Worm (Caenorhabditis elegans): ENCODE results near the gene M01D1.12.
"Not testable (repeated sequence)": the region's sequence is repeated elsewhere in the genome, so short reads cannot be mapped to it uniquely, and the experiment has no call there.

DNA sequence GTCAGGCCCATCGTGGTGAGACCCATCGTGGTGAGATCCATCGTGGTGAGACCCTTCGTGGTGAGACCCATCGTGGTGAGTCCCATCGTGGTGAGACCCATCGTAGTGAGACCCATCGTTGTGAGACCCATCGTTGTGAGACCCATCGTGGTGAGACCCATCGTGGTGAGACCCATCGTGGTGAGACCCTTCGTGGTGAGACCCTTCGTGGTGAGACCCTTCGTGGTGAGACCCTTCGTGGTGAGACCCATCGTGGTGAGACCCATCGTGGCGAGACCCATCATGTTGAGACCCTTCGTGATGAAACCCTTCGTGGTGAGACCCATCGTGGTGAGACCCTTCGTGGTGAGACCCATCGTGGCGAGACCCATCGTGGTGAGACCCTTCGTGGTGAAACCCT, 7.7 kb downstream of the M01D1.12 start:
- TF ChIP-seq lsy-2 (tag; optimal IDR thresholded peaks at IDR 0.05); unc-62 (GFP tag; optimal IDR thresholded peaks at IDR 0.05 in 1 of 2); unc-62 (tag; optimal IDR thresholded peaks at IDR 0.05); ama-1 (optimal IDR thresholded peaks at IDR 0.05); ceh-32 (tag; optimal IDR thresholded peaks at IDR 0.05; ENCODE audit: poor library complexity); jun-1 (tag; optimal IDR thresholded peaks at IDR 0.05); nhr-11 (tag; optimal IDR thresholded peaks at IDR 0.05); lin-39 (tag; optimal IDR thresholded peaks at IDR 0.05); egl-27 (tag; optimal IDR thresholded peaks at IDR 0.05); nhr-28 (tag; optimal IDR thresholded peaks at IDR 0.05); dmd-9 (GFP tag; IDR thresholded peaks at IDR 0.05); snpc-4 (tag; optimal IDR thresholded peaks at IDR 0.05); lin-13 (GFP tag; optimal IDR thresholded peaks at IDR 0.05); tag-97 (GFP tag; IDR thresholded peaks at IDR 0.05): not testable (repeated sequence)
- peak; percentile 60; the same call in 1 of the 2 replicates for TF ChIP-seq set-16 (GFP tag; IDR thresholded peaks at IDR 0.05)

All from whole organism, L4 larva.